Worm (Caenorhabditis elegans) whole organism, early embryonic: ENCODE results near the gene Y51H7BR.4.
"Not testable (repeated sequence)": the region's sequence is repeated elsewhere in the genome, so short reads cannot be mapped to it uniquely, and the experiment has no call there.

Experiments
- B0310.2 ChIP-seq: sonication (generic microtip); optimal IDR thresholded peaks from 2 replicates; lab custom pipeline; 2016; ENCODE audit warnings: mild to moderate bottlenecking, missing genetic modification characterization, missing compliant biosample characterization
- F13C5.2 ChIP-seq: sonication (generic microtip); optimal IDR thresholded peaks from 2 replicates; lab custom pipeline; 2017; ENCODE audit warnings: mild to moderate bottlenecking, missing genetic modification characterization, inconsistent platforms, missing compliant biosample characterization
- aly-1 ChIP-seq: sonication (generic microtip); optimal IDR thresholded peaks from 2 replicates; lab custom pipeline; 2016; ENCODE audit warnings: missing genetic modification characterization, missing compliant biosample characterization
- ama-1 ChIP-seq: fragments of 150-350 bp; optimal IDR thresholded peaks from 2 replicates; lab custom pipeline; 2014
- ceh-13 ChIP-seq: fragments of 200-800 bp; sonication (Bioruptor generic); optimal IDR thresholded peaks from 2 replicates; lab custom pipeline; 2018; ENCODE audit warnings: mild to moderate bottlenecking, missing genetic modification characterization, missing compliant biosample characterization
- ceh-36 ChIP-seq: sonication (generic microtip); optimal IDR thresholded peaks from 2 replicates; lab custom pipeline; 2016; ENCODE audit warnings: missing genetic modification characterization, inconsistent platforms, missing compliant biosample characterization
- ets-7 ChIP-seq: sonication (generic microtip); optimal IDR thresholded peaks from 2 replicates; lab custom pipeline; 2016; ENCODE audit warnings: missing genotype, missing genetic modification characterization, missing compliant biosample characterization
- flt-1 ChIP-seq: fragments of 200-800 bp; sonication (Bioruptor generic); IDR thresholded peaks from 2 replicates; pipeline ENCODE4 v1.3.6; 2022; ENCODE audit warnings: missing genetic modification characterization, missing compliant biosample characterization
- hmbx-1 ChIP-seq: sonication (generic microtip); optimal IDR thresholded peaks from 2 replicates; lab custom pipeline; 2016; ENCODE audit warnings: mild to moderate bottlenecking, missing genetic modification characterization, missing compliant biosample characterization
- hmg-4 ChIP-seq: fragments of 200-800 bp; sonication (Bioruptor generic); optimal IDR thresholded peaks from 2 replicates; lab custom pipeline; 2018; ENCODE audit warnings: mild to moderate bottlenecking, missing genetic modification characterization, missing compliant biosample characterization
- hnd-1 ChIP-seq: sonication (generic microtip); optimal IDR thresholded peaks from 2 replicates; lab custom pipeline; 2016; ENCODE audit warnings: missing genetic modification characterization, missing compliant biosample characterization
- pes-1 ChIP-seq: fragments of 200-800 bp; sonication (Bioruptor generic); IDR thresholded peaks from 2 replicates; pipeline ENCODE4 v1.3.6; 2022; ENCODE audit warnings: missing genetic modification reagents, missing genetic modification characterization, missing compliant biosample characterization
- scrt-1 ChIP-seq: fragments of 200-800 bp; sonication (Bioruptor generic); IDR thresholded peaks from 2 replicates; pipeline ENCODE4 v1.3.6; 2022; ENCODE audit warnings: missing genetic modification characterization, missing compliant biosample characterization
- sea-1 ChIP-seq: fragments of 200-800 bp; sonication (Bioruptor generic); conservative IDR thresholded peaks from 2 replicates; pipeline ENCODE4 v1.3.6; 2022; ENCODE audit warnings: missing genetic modification characterization, missing compliant biosample characterization
- tbx-11 ChIP-seq: fragments of 200-800 bp; sonication (Bioruptor generic); IDR thresholded peaks from 2 replicates; pipeline ENCODE4 v1.3.6; 2022; ENCODE audit warnings: missing genetic modification characterization, missing compliant biosample characterization
- tbx-37 ChIP-seq: fragments of 200-800 bp; sonication (Bioruptor generic); conservative IDR thresholded peaks from 2 replicates; pipeline ENCODE4 v1.3.6; 2022; ENCODE audit warnings: missing genetic modification reagents, missing genetic modification characterization, missing compliant biosample characterization
- tra-4 ChIP-seq: sonication (generic microtip); optimal IDR thresholded peaks from 2 replicates; lab custom pipeline; 2017; ENCODE audit warnings: missing genetic modification characterization, missing compliant biosample characterization

The Y51H7BR.4 gene

ce11 chrII:1556217-1556616, 27.1 kb downstream of the Y51H7BR.4 start, which contains the start of the genes fbxb-54 and fbxb-50:
Gene fbxb-54, minus strand, starts transcription at chrII:1556317.
Gene fbxb-50, plus strand, starts transcription at chrII:1556443.
- not testable (repeated sequence) for TF ChIP-seq ama-1 (lab: Kevin White, UChicago); ets-7; aly-1

- TF ChIP-seq hnd-1 (tag; lab: Kevin White, UChicago) = no peak
- TF ChIP-seq flt-1 (GFP tag; lab: Robert Waterston, UW) = no peak
- TF ChIP-seq hmg-4 (GFP tag; lab: Kevin White, UChicago) = no peak
- no peak for TF ChIP-seq aly-1
- no peak for TF ChIP-seq scrt-1 (GFP tag; lab: Robert Waterston, UW)
- no peak for TF ChIP-seq F13C5.2 (tag; lab: Kevin White, UChicago)
- no peak for TF ChIP-seq ama-1 (lab: Kevin White, UChicago)
- no peak for TF ChIP-seq sea-1 (GFP tag; lab: Robert Waterston, UW)
- no peak for TF ChIP-seq tbx-37
- TF ChIP-seq tbx-11 (GFP tag; lab: Robert Waterston, UW) = no peak
- TF ChIP-seq B0310.2 (tag; lab: Kevin White, UChicago) = no peak
- no peak for TF ChIP-seq pes-1 (GFP tag; lab: Robert Waterston, UW)
- no peak for TF ChIP-seq ceh-36 (tag; lab: Kevin White, UChicago)
- no peak for TF ChIP-seq ets-7
- TF ChIP-seq tra-4 (tag; lab: Kevin White, UChicago) = no peak
- no peak for TF ChIP-seq ceh-13 (GFP tag; lab: Kevin White, UChicago)
- TF ChIP-seq hmbx-1 = no peak
These were observed 31.7 kb downstream of the Y51H7BR.4 start for ce11 chrII:1560839-1561238.

- TF ChIP-seq ama-1 (lab: Kevin White, UChicago) (no peak), ceh-13 (GFP tag; lab: Kevin White, UChicago) (no peak), ceh-36 (tag; lab: Kevin White, UChicago) (no peak), F13C5.2 (tag; lab: Kevin White, UChicago) (no peak), tbx-11 (GFP tag; lab: Robert Waterston, UW) (no peak), hmg-4 (GFP tag; lab: Kevin White, UChicago) (no peak), flt-1 (GFP tag; lab: Robert Waterston, UW) (no peak), scrt-1 (GFP tag; lab: Robert Waterston, UW) (no peak), pes-1 (GFP tag; lab: Robert Waterston, UW) (no peak), hmbx-1 (no peak), tra-4 (tag; lab: Kevin White, UChicago) (no peak), tbx-37 (no peak), sea-1 (GFP tag; lab: Robert Waterston, UW) (no peak), aly-1 (no peak), ets-7 (no peak), B0310.2 (tag; lab: Kevin White, UChicago) (no peak), hnd-1 (tag; lab: Kevin White, UChicago) (no peak)
These were observed 32.7 kb downstream of the Y51H7BR.4 start, which contains the start of gene K05F6.14 for ce11 chrII:1561863-1562262. Gene K05F6.14, plus strand, starts transcription at chrII:1562163.

- no peak for TF ChIP-seq tbx-11 (GFP tag; lab: Robert Waterston, UW)
- TF ChIP-seq sea-1 (GFP tag; lab: Robert Waterston, UW) = no peak
- no peak for TF ChIP-seq ets-7
- TF ChIP-seq hmbx-1 = no peak
- no peak for TF ChIP-seq ama-1 (lab: Kevin White, UChicago)
- TF ChIP-seq pes-1 (GFP tag; lab: Robert Waterston, UW) = no peak
- no peak for TF ChIP-seq aly-1
- TF ChIP-seq hmg-4 (GFP tag; lab: Kevin White, UChicago) = no peak
- TF ChIP-seq flt-1 (GFP tag; lab: Robert Waterston, UW) = no peak
- no peak for TF ChIP-seq ceh-36 (tag; lab: Kevin White, UChicago)
These were observed 38.5 kb downstream of the Y51H7BR.4 start, which contains the start of gene K05F6.8 for ce11 chrII:1567646-1568045. Gene K05F6.8, minus strand, starts transcription at chrII:1567746.

ce11 chrII:1568214-1568613, 39.1 kb downstream of the Y51H7BR.4 start, which contains the start of gene fbxb-49:
Gene fbxb-49, plus strand, starts transcription at chrII:1568514.
- TF ChIP-seq sea-1 (GFP tag; lab: Robert Waterston, UW) (no peak), F13C5.2 (tag; lab: Kevin White, UChicago) (no peak), B0310.2 (tag; lab: Kevin White, UChicago) (no peak), pes-1 (GFP tag; lab: Robert Waterston, UW) (no peak), hmg-4 (GFP tag; lab: Kevin White, UChicago) (no peak), ets-7 (no peak), tbx-11 (GFP tag; lab: Robert Waterston, UW) (no peak), ceh-13 (GFP tag; lab: Kevin White, UChicago) (no peak), aly-1 (no peak), tbx-37 (no peak), ama-1 (lab: Kevin White, UChicago) (no peak)

- no peak for TF ChIP-seq tra-4 (tag; lab: Kevin White, UChicago)
- no peak for TF ChIP-seq F13C5.2 (tag; lab: Kevin White, UChicago)
- no peak for TF ChIP-seq ceh-13 (GFP tag; lab: Kevin White, UChicago)
- no peak for TF ChIP-seq sea-1 (GFP tag; lab: Robert Waterston, UW)
- no peak for TF ChIP-seq scrt-1 (GFP tag; lab: Robert Waterston, UW)
- no peak for TF ChIP-seq hnd-1 (tag; lab: Kevin White, UChicago)
- TF ChIP-seq aly-1 = no peak
- TF ChIP-seq ets-7 = no peak
- TF ChIP-seq hmbx-1 = no peak
- TF ChIP-seq pes-1 (GFP tag; lab: Robert Waterston, UW) = no peak
- no peak for TF ChIP-seq B0310.2 (tag; lab: Kevin White, UChicago)
- no peak for TF ChIP-seq ceh-36 (tag; lab: Kevin White, UChicago)
- TF ChIP-seq tbx-11 (GFP tag; lab: Robert Waterston, UW) = no peak
- no peak for TF ChIP-seq tbx-37
These were observed 41.9 kb downstream of the Y51H7BR.4 start, which contains the start of gene fbxb-46 for ce11 chrII:1571032-1571431. Gene fbxb-46, minus strand, starts transcription at chrII:1571132.

- no peak for TF ChIP-seq aly-1
- no peak for TF ChIP-seq tbx-11 (GFP tag; lab: Robert Waterston, UW)
- no peak for TF ChIP-seq pes-1 (GFP tag; lab: Robert Waterston, UW)
These were observed 46.9 kb downstream of the Y51H7BR.4 start, which contains the start of gene K05F6.10 for ce11 chrII:1576030-1576429. Gene K05F6.10, minus strand, starts transcription at chrII:1576130.
